Worm (Caenorhabditis elegans) whole organism, L1 larva: ENCODE data around the gene soc-1.
A peak's percentile ranks its signal among the peaks of the same experiment; 100 is the strongest.

Source experiments
- aha-1 ChIP-seq: fragments of 150-350 bp; optimal IDR thresholded peaks from 2 replicates; lab custom pipeline; 2014; ENCODE audit warnings: missing biosample characterization, missing genetic modification characterization
- alr-1 ChIP-seq: fragments of 200-800 bp; sonication (Bioruptor generic); optimal IDR thresholded peaks from 2 replicates; lab custom pipeline; 2018; ENCODE audit warnings: borderline replicate concordance, mild to moderate bottlenecking, missing genetic modification characterization, missing compliant biosample characterization
- ama-1 ChIP-seq: fragments of 150-350 bp; optimal IDR thresholded peaks from 2 replicates; lab custom pipeline; 2014
- ceh-8 ChIP-seq: fragments of 200-800 bp; sonication (Bioruptor generic); optimal IDR thresholded peaks from 2 replicates; lab custom pipeline; 2018; ENCODE audit warnings: mild to moderate bottlenecking, missing genetic modification characterization, moderate library complexity, missing compliant biosample characterization
- dpl-1 ChIP-seq, 3 experiments: fragments of 150-350 bp in 2 of 3; sonication (generic microtip) in 1 of 3; optimal IDR thresholded peaks; 2 replicates each; lab custom pipeline; 2014 to 2017; ENCODE audit warnings: missing biosample characterization in 3 of 3, missing genetic modification characterization in 3 of 3, missing genetic modification reagents in 3 of 3
- efl-1 ChIP-seq, 4 experiments: fragments of 150-350 bp; optimal IDR thresholded peaks in 3 of 4; peaks in 1 of 4; 1 replicate in 1 of 4; 2 replicates in 3 of 4; lab custom pipeline; 2014; ENCODE audit warnings: missing biosample characterization in 2 of 4, missing genetic modification characterization in 2 of 4, missing genetic modification reagents in 2 of 4
- efl-3 ChIP-seq: fragments of 200-800 bp; sonication (Bioruptor generic); optimal IDR thresholded peaks from 2 replicates; lab custom pipeline; 2018; ENCODE audit warnings: mild to moderate bottlenecking, missing genetic modification characterization, missing compliant biosample characterization
- egl-13 ChIP-seq: sonication (generic microtip); optimal IDR thresholded peaks from 2 replicates; lab custom pipeline; 2016; ENCODE audit warnings: missing genotype, missing genetic modification reagents, missing genetic modification characterization, missing compliant biosample characterization
- elt-2 ChIP-seq: sonication (generic microtip); optimal IDR thresholded peaks from 2 replicates; lab custom pipeline; 2016; ENCODE audit warnings: missing genetic modification characterization, mild to moderate bottlenecking, inconsistent platforms, missing compliant biosample characterization, missing genetic modification reagents
- elt-3 ChIP-seq, 6 experiments: fragments of 150-350 bp in 1 of 6; sonication (generic microtip); optimal IDR thresholded peaks; 2 replicates each; lab custom pipeline; 2017 to 2018; ENCODE audit warnings: missing biosample characterization in 6 of 6, missing genetic modification characterization in 6 of 6, inconsistent platforms in 1 of 6
- hpl-2 ChIP-seq: fragments of 150-350 bp; optimal IDR thresholded peaks from 2 replicates; lab custom pipeline; 2014; ENCODE audit warnings: missing biosample characterization, missing genetic modification reagents, missing genetic modification characterization
- lin-14 ChIP-seq: fragments of 200-800 bp; sonication (Bioruptor generic); optimal IDR thresholded peaks from 2 replicates; lab custom pipeline; 2018; ENCODE audit warnings: mild to moderate bottlenecking, missing genetic modification characterization, moderate library complexity, missing compliant biosample characterization
- lin-35 ChIP-seq, 2 experiments: fragments of 150-350 bp; optimal IDR thresholded peaks; 2 replicates each; lab custom pipeline; 2014; ENCODE audit warnings: missing biosample characterization in 2 of 2, missing genetic modification characterization in 2 of 2, missing genetic modification reagents in 2 of 2
- lin-39 ChIP-seq: fragments of 150-350 bp; optimal IDR thresholded peaks from 2 replicates; lab custom pipeline; 2014; ENCODE audit warnings: missing biosample characterization, missing genetic modification reagents, missing genetic modification characterization
- lsy-2 ChIP-seq, 2 experiments: fragments of 150-350 bp; optimal IDR thresholded peaks; 2 replicates each; lab custom pipeline; 2014; ENCODE audit warnings: missing biosample characterization in 2 of 2, missing genetic modification characterization in 2 of 2
- mef-2 ChIP-seq: fragments of 150-350 bp; optimal IDR thresholded peaks from 2 replicates; lab custom pipeline; 2014; ENCODE audit warnings: missing biosample characterization, missing genetic modification characterization
- nhr-11 ChIP-seq: fragments of 150-350 bp; optimal IDR thresholded peaks from 2 replicates; lab custom pipeline; 2014; ENCODE audit warnings: missing biosample characterization, missing genetic modification characterization
- nhr-20 ChIP-seq: sonication (generic microtip); optimal IDR thresholded peaks from 2 replicates; lab custom pipeline; 2016; ENCODE audit warnings: mild to moderate bottlenecking, missing genetic modification characterization, missing compliant biosample characterization
- nhr-237 ChIP-seq: fragments of 150-350 bp; optimal IDR thresholded peaks from 2 replicates; lab custom pipeline; 2014; ENCODE audit warnings: missing biosample characterization, missing genetic modification characterization
- nhr-71 ChIP-seq: sonication (generic microtip); optimal IDR thresholded peaks from 2 replicates; lab custom pipeline; 2016; ENCODE audit warnings: mild to moderate bottlenecking, missing genetic modification characterization, moderate library complexity, missing compliant biosample characterization
- nhr-76 ChIP-seq: sonication (generic microtip); optimal IDR thresholded peaks from 2 replicates; lab custom pipeline; 2017; ENCODE audit warnings: missing biosample characterization, missing genetic modification characterization
- nhr-77 ChIP-seq: fragments of 150-350 bp; optimal IDR thresholded peaks from 2 replicates; lab custom pipeline; 2014; ENCODE audit warnings: missing biosample characterization, missing genetic modification characterization
- nhr-84 ChIP-seq: sonication (generic microtip); optimal IDR thresholded peaks from 2 replicates; lab custom pipeline; 2017; ENCODE audit warnings: missing biosample characterization, missing genetic modification characterization
- nhr-85 ChIP-seq: sonication (generic microtip); peaks from one replicate; lab custom pipeline; 2016; ENCODE audit warnings: missing genetic modification characterization, inconsistent platforms, missing compliant biosample characterization
- pag-3 ChIP-seq: sonication (generic microtip); optimal IDR thresholded peaks from 2 replicates; lab custom pipeline; 2017; ENCODE audit warnings: missing genetic modification characterization, mild to moderate bottlenecking, missing compliant biosample characterization, antibody characterized with exemption, borderline replicate concordance; ENCODE audit not compliant: insufficient read depth
- snu-23 ChIP-seq: sonication (generic microtip); optimal IDR thresholded peaks from 2 replicates; lab custom pipeline; 2016; ENCODE audit warnings: missing genetic modification characterization, missing compliant biosample characterization
- sup-37 ChIP-seq: fragments of 200-800 bp; sonication (Bioruptor generic); optimal IDR thresholded peaks from 2 replicates; lab custom pipeline; 2018; ENCODE audit warnings: mild to moderate bottlenecking, missing genetic modification characterization, missing compliant biosample characterization
- unc-30 ChIP-seq: sonication (generic microtip); optimal IDR thresholded peaks from 2 replicates; lab custom pipeline; 2017; ENCODE audit warnings: missing biosample characterization, missing genetic modification characterization
- unc-98 ChIP-seq: fragments of 200-800 bp; sonication (Bioruptor generic); IDR thresholded peaks from 2 replicates; pipeline ENCODE4 v1.3.6; 2022; ENCODE audit warnings: missing genetic modification characterization, missing compliant biosample characterization
- vab-15 ChIP-seq: sonication (generic microtip); optimal IDR thresholded peaks from 2 replicates; lab custom pipeline; 2017; ENCODE audit warnings: missing genotype, mild to moderate bottlenecking, missing genetic modification characterization, missing compliant biosample characterization

Gene soc-1

DNA sequence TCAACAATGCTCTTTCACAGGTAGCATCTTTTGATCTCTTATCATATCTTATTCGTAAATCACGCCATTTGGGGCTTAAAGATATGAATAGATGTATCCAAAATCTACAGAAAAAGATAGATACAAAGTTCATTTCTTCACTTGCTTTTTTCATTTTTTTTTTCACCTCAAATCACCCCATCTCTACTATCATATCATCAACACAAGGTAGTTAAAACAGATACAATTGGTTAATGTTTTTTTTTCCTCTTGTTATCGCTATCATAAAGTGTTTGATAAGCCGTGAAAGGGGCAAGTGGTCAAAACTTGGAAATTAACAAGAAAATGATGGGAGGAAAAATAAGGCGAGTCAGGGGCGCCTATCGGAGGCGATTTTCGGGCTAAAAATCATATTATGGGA, 12.5 kb upstream of the soc-1 start (continued):
- TF ChIP-seq efl-1 (optimal IDR thresholded peaks at IDR 0.05; lab: Kevin White, UChicago): no peak
- TF ChIP-seq efl-1 (GFP tag; optimal IDR thresholded peaks at IDR 0.05 in 1 of 2; lab: Kevin White, UChicago): peak in 1 of 2 experiments; percentile 6
- TF ChIP-seq nhr-85 (tag; lab: Kevin White, UChicago): peak; percentile 53
- peak in 5 of 6 experiments; percentile 91 to 97 (median 96) for TF ChIP-seq elt-3 (tag; optimal IDR thresholded peaks at IDR 0.05; lab: Kevin White, UChicago)
- peak; percentile 48 for TF ChIP-seq lin-14 (GFP tag; lab: Kevin White, UChicago)
- TF ChIP-seq lin-39: no peak
- no peak for TF ChIP-seq nhr-84 (tag; lab: Kevin White, UChicago)
- TF ChIP-seq pag-3 (tag; lab: Kevin White, UChicago): no peak
- no peak for TF ChIP-seq efl-3 (GFP tag; lab: Kevin White, UChicago)
- no peak for TF ChIP-seq snu-23
- TF ChIP-seq vab-15 (tag; lab: Kevin White, UChicago): no peak
- TF ChIP-seq elt-2 (tag; lab: Kevin White, UChicago): peak; percentile 23

DNA sequence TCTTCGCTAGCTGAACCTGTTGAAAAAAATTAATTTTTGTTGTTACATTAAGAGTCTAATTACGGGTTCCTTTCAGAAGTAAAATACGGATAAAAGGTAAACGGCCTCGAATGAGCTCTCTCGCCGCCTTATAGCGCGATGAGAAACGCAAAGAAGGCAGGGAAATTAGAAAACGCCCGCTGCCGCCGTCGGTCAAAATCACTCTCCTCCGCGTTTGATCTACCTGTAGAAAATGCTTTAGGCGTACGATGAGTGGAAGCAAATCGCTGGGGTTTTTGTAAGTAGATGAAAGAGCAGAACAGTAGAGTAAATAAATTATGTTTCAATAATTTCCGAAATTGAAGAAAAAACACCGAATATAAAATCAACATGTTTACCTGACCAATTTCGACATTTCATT, 5.6 kb upstream of the soc-1 start:
- TF ChIP-seq egl-13 (tag; lab: Kevin White, UChicago) (no peak), dpl-1 (GFP tag; optimal IDR thresholded peaks at IDR 0.05; lab: Kevin White, UChicago) (no peak), alr-1 (tag; lab: Kevin White, UChicago) (no peak)

DNA sequence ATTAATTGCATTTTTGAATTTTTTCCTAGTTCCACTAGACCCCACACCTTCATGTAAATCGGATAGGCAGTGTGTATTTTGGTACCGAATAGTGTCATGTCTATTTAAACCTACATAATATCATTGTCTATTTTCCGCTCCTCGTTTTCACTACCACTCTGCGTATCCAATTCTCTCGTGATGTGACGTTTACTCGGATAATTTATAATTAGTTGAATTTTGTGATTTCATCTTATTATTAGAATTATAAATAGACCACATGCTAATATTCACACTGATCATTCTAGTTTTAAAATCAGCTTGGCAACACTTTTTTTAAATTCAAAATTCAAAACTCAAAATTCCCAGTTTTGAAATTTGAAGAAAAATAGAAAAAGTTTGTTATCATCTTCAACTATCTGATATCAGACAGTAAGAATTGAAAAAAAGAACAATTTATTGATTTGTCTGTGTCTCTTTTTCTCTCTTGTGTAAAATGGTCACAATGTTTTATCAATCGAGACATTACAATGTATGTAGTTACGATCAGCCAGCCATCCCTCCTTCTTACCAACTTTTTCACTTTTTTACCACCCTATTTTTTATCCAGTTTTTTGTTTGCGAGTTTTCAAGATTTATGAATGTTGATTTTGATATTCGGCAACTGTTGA, 2.1 kb upstream of the soc-1 start:
- TF ChIP-seq unc-30 (tag; lab: Kevin White, UChicago): no peak
- no peak for TF ChIP-seq sup-37 (GFP tag; lab: Kevin White, UChicago)
- TF ChIP-seq lin-35 (GFP tag; optimal IDR thresholded peaks at IDR 0.05; lab: Kevin White, UChicago): peak in 1 of 2 experiments; percentile 3
- peak; percentile 48 for TF ChIP-seq nhr-71 (tag; lab: Kevin White, UChicago)
- no peak for TF ChIP-seq nhr-76 (tag; lab: Kevin White, UChicago)
- TF ChIP-seq nhr-85 (tag; lab: Kevin White, UChicago): peak; percentile 52
- peak in 1 of 2 experiments; percentile 8 for TF ChIP-seq lsy-2 (tag; optimal IDR thresholded peaks at IDR 0.05; lab: Kevin White, UChicago)
- peak; percentile 23 for TF ChIP-seq nhr-20 (tag; lab: Kevin White, UChicago)
- peak in 2 of 6 experiments; percentile 35 to 58 for TF ChIP-seq elt-3 (tag; optimal IDR thresholded peaks at IDR 0.05; lab: Kevin White, UChicago)
- TF ChIP-seq aha-1 (tag; lab: Kevin White, UChicago): no peak
- TF ChIP-seq nhr-11: no peak
- no peak for TF ChIP-seq dpl-1 (GFP tag; optimal IDR thresholded peaks at IDR 0.05; lab: Kevin White, UChicago)
- no peak for TF ChIP-seq unc-98 (GFP tag; lab: Robert Waterston, UW)
- TF ChIP-seq ceh-8 (GFP tag; lab: Kevin White, UChicago): peak; percentile 91
- TF ChIP-seq mef-2 (tag; lab: Kevin White, UChicago): no peak
- no peak for TF ChIP-seq nhr-237 (tag; lab: Kevin White, UChicago)
- no peak for TF ChIP-seq lin-14 (GFP tag; lab: Kevin White, UChicago)
- no peak for TF ChIP-seq hpl-2 (GFP tag; lab: Kevin White, UChicago)

DNA sequence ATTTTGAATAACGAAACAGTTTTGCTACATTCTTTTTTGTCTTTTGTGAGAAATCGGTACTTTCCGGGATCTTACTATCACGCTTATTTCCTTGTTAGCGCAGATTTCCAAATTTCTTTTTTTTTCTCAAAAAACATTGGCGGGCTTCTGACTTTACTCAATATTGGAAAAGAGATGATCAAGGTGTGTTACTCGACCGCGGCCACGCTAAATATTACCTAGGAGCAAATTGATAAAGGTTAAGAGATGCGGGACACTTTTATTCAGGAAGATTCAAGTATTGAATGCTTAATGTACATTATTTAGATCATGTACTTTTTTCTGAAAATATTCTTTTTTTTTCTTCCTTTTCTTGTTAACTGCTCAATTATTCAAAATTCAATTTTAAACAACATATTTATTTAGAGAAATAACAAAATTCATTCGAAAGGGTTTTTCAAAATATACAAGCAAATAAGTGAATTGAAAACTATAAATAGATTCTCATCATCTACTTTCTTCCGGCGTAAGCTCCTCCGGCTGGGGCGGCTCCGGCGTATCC, 4.6 kb downstream of the soc-1 start:
- TF ChIP-seq ama-1 (lab: Kevin White, UChicago) (peak; percentile 55), nhr-71 (tag; lab: Kevin White, UChicago) (no peak)

ce11 chrV:4647857-4648256, 5.1 kb downstream of the soc-1 start, which contains the start of gene F41F3.3:
Gene F41F3.3, minus strand, starts transcription at chrV:4648239.
- TF ChIP-seq ceh-8 (GFP tag; lab: Kevin White, UChicago) (peak; percentile 75), efl-1 (optimal IDR thresholded peaks at IDR 0.05; lab: Kevin White, UChicago) (no peak), efl-1 (GFP tag; optimal IDR thresholded peaks at IDR 0.05 in 1 of 2; lab: Kevin White, UChicago) (peak in 1 of 2 experiments; percentile 57), nhr-77 (tag; lab: Kevin White, UChicago) (no peak), ama-1 (lab: Kevin White, UChicago) (peak; percentile 46)
